Worm (Caenorhabditis elegans) whole organism, L1 larva: ENCODE results near the gene ani-3.

Experiments
- F16B12.6 ChIP-seq: fragments of 150-350 bp; optimal IDR thresholded peaks from 2 replicates; lab custom pipeline; 2014; ENCODE audit warnings: missing biosample characterization, missing genetic modification characterization
- aha-1 ChIP-seq: fragments of 150-350 bp; optimal IDR thresholded peaks from 2 replicates; lab custom pipeline; 2014; ENCODE audit warnings: missing biosample characterization, missing genetic modification characterization
- aly-2 ChIP-seq: fragments of 150-350 bp; optimal IDR thresholded peaks from 2 replicates; lab custom pipeline; 2014; ENCODE audit warnings: missing biosample characterization, missing genetic modification characterization
- ces-1 ChIP-seq: fragments of 150-350 bp; optimal IDR thresholded peaks from 2 replicates; lab custom pipeline; 2014; ENCODE audit warnings: missing biosample characterization, missing genetic modification reagents, missing genetic modification characterization
- dpl-1 ChIP-seq, 3 experiments: fragments of 150-350 bp in 2 of 3; sonication (generic microtip) in 1 of 3; optimal IDR thresholded peaks; 2 replicates each; lab custom pipeline; 2014 to 2017; ENCODE audit warnings: missing biosample characterization in 3 of 3, missing genetic modification characterization in 3 of 3, missing genetic modification reagents in 3 of 3
- efl-1 ChIP-seq, 4 experiments: fragments of 150-350 bp; optimal IDR thresholded peaks in 3 of 4; peaks in 1 of 4; 1 replicate in 1 of 4; 2 replicates in 3 of 4; lab custom pipeline; 2014; ENCODE audit warnings: missing biosample characterization in 2 of 4, missing genetic modification characterization in 2 of 4, missing genetic modification reagents in 2 of 4
- efl-3 ChIP-seq: fragments of 200-800 bp; sonication (Bioruptor generic); optimal IDR thresholded peaks from 2 replicates; lab custom pipeline; 2018; ENCODE audit warnings: mild to moderate bottlenecking, missing genetic modification characterization, missing compliant biosample characterization
- egl-13 ChIP-seq: sonication (generic microtip); optimal IDR thresholded peaks from 2 replicates; lab custom pipeline; 2016; ENCODE audit warnings: missing genotype, missing genetic modification reagents, missing genetic modification characterization, missing compliant biosample characterization
- egl-27 ChIP-seq, 2 experiments: fragments of 150-350 bp in 1 of 2; sonication (generic microtip); optimal IDR thresholded peaks; 3 replicates each; lab custom pipeline; 2017 to 2018; ENCODE audit warnings: missing biosample characterization in 2 of 2, missing genetic modification characterization in 2 of 2, missing genetic modification reagents in 2 of 2
- elt-2 ChIP-seq: sonication (generic microtip); optimal IDR thresholded peaks from 2 replicates; lab custom pipeline; 2016; ENCODE audit warnings: missing genetic modification characterization, mild to moderate bottlenecking, inconsistent platforms, missing compliant biosample characterization, missing genetic modification reagents
- fkh-4 ChIP-seq: sonication (generic microtip); optimal IDR thresholded peaks from 2 replicates; lab custom pipeline; 2016; ENCODE audit warnings: missing compliant biosample characterization, missing genetic modification characterization, borderline replicate concordance
- fos-1 ChIP-seq: fragments of 150-350 bp; optimal IDR thresholded peaks from 2 replicates; lab custom pipeline; 2014; ENCODE audit warnings: missing biosample characterization, missing genetic modification characterization
- hlh-4 ChIP-seq: sonication (generic microtip); optimal IDR thresholded peaks from 2 replicates; lab custom pipeline; 2016; ENCODE audit warnings: mild to moderate bottlenecking, missing genetic modification characterization, missing compliant biosample characterization
- lin-13 ChIP-seq: fragments of 150-350 bp; optimal IDR thresholded peaks from 2 replicates; lab custom pipeline; 2014; ENCODE audit warnings: missing biosample characterization, missing genetic modification reagents, missing genetic modification characterization
- lin-35 ChIP-seq, 2 experiments: fragments of 150-350 bp; optimal IDR thresholded peaks; 2 replicates each; lab custom pipeline; 2014; ENCODE audit warnings: missing biosample characterization in 2 of 2, missing genetic modification characterization in 2 of 2, missing genetic modification reagents in 2 of 2
- mef-2 ChIP-seq: fragments of 150-350 bp; optimal IDR thresholded peaks from 2 replicates; lab custom pipeline; 2014; ENCODE audit warnings: missing biosample characterization, missing genetic modification characterization
- mep-1 ChIP-seq: fragments of 150-350 bp; optimal IDR thresholded peaks from 2 replicates; lab custom pipeline; 2014; ENCODE audit warnings: missing biosample characterization, missing genetic modification characterization
- nhr-11 ChIP-seq: fragments of 150-350 bp; optimal IDR thresholded peaks from 2 replicates; lab custom pipeline; 2014; ENCODE audit warnings: missing biosample characterization, missing genetic modification characterization
- nhr-20 ChIP-seq: sonication (generic microtip); optimal IDR thresholded peaks from 2 replicates; lab custom pipeline; 2016; ENCODE audit warnings: mild to moderate bottlenecking, missing genetic modification characterization, missing compliant biosample characterization
- nhr-237 ChIP-seq: fragments of 150-350 bp; optimal IDR thresholded peaks from 2 replicates; lab custom pipeline; 2014; ENCODE audit warnings: missing biosample characterization, missing genetic modification characterization
- nhr-28 ChIP-seq: fragments of 150-350 bp; optimal IDR thresholded peaks from 2 replicates; lab custom pipeline; 2014; ENCODE audit warnings: missing biosample characterization, missing genetic modification characterization
- nhr-47 ChIP-seq: sonication (generic microtip); optimal IDR thresholded peaks from 2 replicates; lab custom pipeline; 2016; ENCODE audit warnings: mild to moderate bottlenecking, missing genetic modification characterization, moderate library complexity, missing compliant biosample characterization
- nhr-71 ChIP-seq: sonication (generic microtip); optimal IDR thresholded peaks from 2 replicates; lab custom pipeline; 2016; ENCODE audit warnings: mild to moderate bottlenecking, missing genetic modification characterization, moderate library complexity, missing compliant biosample characterization
- nhr-85 ChIP-seq: sonication (generic microtip); peaks from one replicate; lab custom pipeline; 2016; ENCODE audit warnings: missing genetic modification characterization, inconsistent platforms, missing compliant biosample characterization
- skn-1 ChIP-seq: fragments of 150-350 bp; optimal IDR thresholded peaks from 2 replicates; lab custom pipeline; 2014; ENCODE audit warnings: missing biosample characterization, missing genetic modification characterization
- sox-4 ChIP-seq: sonication (generic microtip); optimal IDR thresholded peaks from 2 replicates; lab custom pipeline; 2016; ENCODE audit warnings: missing genetic modification characterization, missing compliant biosample characterization
- sup-37 ChIP-seq: fragments of 200-800 bp; sonication (Bioruptor generic); optimal IDR thresholded peaks from 2 replicates; lab custom pipeline; 2018; ENCODE audit warnings: mild to moderate bottlenecking, missing genetic modification characterization, missing compliant biosample characterization
- tbx-2 ChIP-seq: sonication (generic microtip); optimal IDR thresholded peaks from 2 replicates; lab custom pipeline; 2016; ENCODE audit warnings: missing genetic modification characterization, missing compliant biosample characterization
- unc-130 ChIP-seq: fragments of 150-350 bp; optimal IDR thresholded peaks from 2 replicates; lab custom pipeline; 2017; ENCODE audit warnings: missing biosample characterization, missing genetic modification characterization, inconsistent platforms
- unc-30 ChIP-seq: sonication (generic microtip); optimal IDR thresholded peaks from 2 replicates; lab custom pipeline; 2017; ENCODE audit warnings: missing biosample characterization, missing genetic modification characterization
- xbp-1 ChIP-seq: sonication (generic microtip); optimal IDR thresholded peaks from 2 replicates; lab custom pipeline; 2016; ENCODE audit warnings: missing genetic modification characterization, missing compliant biosample characterization
- zag-1 ChIP-seq: fragments of 150-350 bp; optimal IDR thresholded peaks from 2 replicates; lab custom pipeline; 2014; ENCODE audit warnings: missing biosample characterization, missing genetic modification characterization
- ztf-11 ChIP-seq, 2 experiments: sonication (generic microtip); optimal IDR thresholded peaks; 2 replicates each; lab custom pipeline; 2016 to 2017; ENCODE audit warnings: missing genetic modification characterization in 2 of 2, missing biosample characterization in 1 of 2, missing compliant biosample characterization in 1 of 2
- ztf-4 ChIP-seq: fragments of 150-350 bp; optimal IDR thresholded peaks from 2 replicates; lab custom pipeline; 2014; ENCODE audit warnings: missing biosample characterization, missing genetic modification characterization

ani-3 gene

DNA sequence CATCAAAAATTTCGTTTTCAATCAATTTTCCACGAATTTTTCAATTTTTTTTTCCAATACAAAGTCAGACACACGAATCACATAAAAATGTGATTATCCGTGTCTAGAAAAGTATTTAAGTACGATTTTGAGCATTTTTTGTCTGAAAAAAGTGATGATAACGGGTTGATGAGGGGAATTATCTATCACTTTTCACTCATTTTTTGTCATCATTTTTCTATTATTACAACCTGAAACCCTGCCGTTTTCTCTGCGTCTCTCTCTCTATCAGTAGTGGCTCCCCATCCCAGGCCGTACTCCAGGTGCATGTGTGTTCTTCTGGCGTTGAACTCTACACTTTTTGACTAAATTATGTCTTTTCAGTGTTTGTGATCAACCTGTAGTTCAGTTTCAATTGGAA lies 25.2 kb upstream of the ani-3 start:
- TF ChIP-seq efl-1 (optimal IDR thresholded peaks at IDR 0.05; lab: Kevin White, UChicago) (no peak), efl-1 (GFP tag; optimal IDR thresholded peaks at IDR 0.05 in 1 of 2; lab: Kevin White, UChicago) (peak in 1 of 2 experiments; percentile 31), elt-2 (tag; lab: Kevin White, UChicago) (peak; percentile 65), tbx-2 (tag; lab: Kevin White, UChicago) (no peak), nhr-11 (no peak), skn-1 (tag; lab: Kevin White, UChicago) (peak; percentile 72), lin-35 (GFP tag; optimal IDR thresholded peaks at IDR 0.05; lab: Kevin White, UChicago) (peak in 1 of 2 experiments; percentile 9)

DNA sequence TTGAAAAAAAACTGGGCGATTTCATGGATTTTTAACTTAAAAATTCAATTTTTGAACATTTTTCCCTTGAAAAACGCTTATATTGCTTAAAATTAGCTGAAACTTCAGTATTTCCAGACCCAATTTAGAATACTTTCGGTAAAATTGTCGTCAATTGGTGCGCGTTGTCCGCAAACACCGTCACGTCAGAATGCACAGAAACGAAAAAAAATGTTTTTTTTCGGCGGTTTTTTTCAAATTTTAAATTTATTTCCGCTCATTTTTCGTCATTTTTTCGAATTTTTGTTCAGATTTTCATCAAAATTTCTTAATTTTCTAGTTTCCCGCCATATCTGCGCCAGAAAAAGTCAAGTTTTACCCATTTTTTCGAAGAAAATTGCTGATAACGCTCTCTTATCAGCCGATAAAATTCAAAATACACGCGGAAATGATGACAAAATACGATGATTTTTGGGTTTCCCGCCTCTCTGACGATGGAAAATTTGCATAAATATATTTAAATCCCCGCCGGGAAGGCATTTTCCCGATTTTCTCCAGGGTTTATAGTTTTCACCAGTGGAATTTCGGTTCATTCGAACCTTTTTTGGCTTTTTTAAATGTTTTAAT lies 24.1 kb upstream of the ani-3 start:
- no peak for TF ChIP-seq xbp-1 (tag; lab: Kevin White, UChicago)
- TF ChIP-seq lin-35 (GFP tag; optimal IDR thresholded peaks at IDR 0.05; lab: Kevin White, UChicago): peak in 1 of 2 experiments; percentile 25
- peak; percentile 29 to 60 (median 33) for TF ChIP-seq dpl-1 (GFP tag; optimal IDR thresholded peaks at IDR 0.05; lab: Kevin White, UChicago)
- TF ChIP-seq ztf-4 (tag; lab: Kevin White, UChicago): no peak
- TF ChIP-seq fos-1 (tag; lab: Kevin White, UChicago): no peak
- peak; percentile 12 for TF ChIP-seq elt-2 (tag; lab: Kevin White, UChicago)
- peak; percentile 70 to 81 for TF ChIP-seq efl-1 (optimal IDR thresholded peaks at IDR 0.05; lab: Kevin White, UChicago)
- TF ChIP-seq efl-1 (GFP tag; optimal IDR thresholded peaks at IDR 0.05 in 1 of 2; lab: Kevin White, UChicago): peak; percentile 73 to 95
- peak; percentile 64 for TF ChIP-seq F16B12.6 (tag; lab: Kevin White, UChicago)

DNA sequence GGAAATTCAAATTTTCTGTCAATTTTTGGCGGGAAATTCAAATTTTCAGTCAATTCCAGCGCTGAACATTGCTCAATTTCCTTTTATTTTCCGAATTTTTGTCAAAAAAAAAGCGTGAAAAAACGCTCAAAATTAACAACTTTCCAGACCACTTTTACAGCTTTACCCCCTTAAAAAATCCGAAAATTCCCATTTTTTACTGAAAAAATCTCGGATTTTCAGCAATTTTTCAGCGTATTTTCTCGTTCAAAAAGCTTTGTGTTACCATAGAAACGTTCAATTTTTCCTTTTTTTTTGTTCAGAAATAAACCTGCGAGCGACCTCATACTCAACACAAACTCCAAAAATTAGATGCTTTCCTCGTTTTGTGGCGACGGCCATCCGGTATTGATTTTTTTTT lies 23.0 kb upstream of the ani-3 start, which contains the start of gene mrp-7:
Gene mrp-7, plus strand, starts transcription at position 301 of the 400 bp plus-strand sequence.
- TF ChIP-seq nhr-28 (tag; lab: Kevin White, UChicago): no peak

DNA sequence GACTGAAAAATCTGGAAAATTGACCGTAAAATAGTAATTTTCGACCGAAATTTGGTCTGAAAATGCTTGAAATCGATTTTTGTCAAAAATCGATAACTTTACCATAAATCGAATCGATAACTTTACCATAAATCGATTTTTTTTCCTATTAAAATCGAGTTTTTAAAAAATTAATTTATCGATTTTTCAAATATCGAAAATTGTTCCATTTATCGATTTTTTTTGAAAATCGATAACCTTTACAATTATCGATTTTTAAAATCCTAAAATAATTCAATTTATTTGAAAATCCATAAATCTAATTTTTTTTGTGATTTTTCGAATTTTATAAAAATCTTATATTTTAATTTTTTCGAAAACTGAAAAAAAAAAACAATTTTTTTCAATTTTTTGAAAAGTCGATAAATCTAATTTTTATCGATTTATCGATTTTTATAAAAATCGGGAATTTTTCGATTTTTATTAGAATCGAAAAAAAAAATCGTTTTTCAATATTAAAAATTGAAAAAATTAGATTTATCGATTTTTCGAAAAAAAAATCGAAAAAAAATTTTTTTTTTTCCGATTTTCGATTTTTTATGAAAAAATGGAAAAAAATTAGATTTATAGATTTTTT lies 6.2 kb upstream of the ani-3 start:
- no peak for TF ChIP-seq egl-27 (tag; optimal IDR thresholded peaks at IDR 0.05; lab: Kevin White, UChicago)
- TF ChIP-seq nhr-20: no peak
- TF ChIP-seq nhr-85 (tag; lab: Kevin White, UChicago): no peak
- TF ChIP-seq, all 84 proteins: peak for 0

DNA sequence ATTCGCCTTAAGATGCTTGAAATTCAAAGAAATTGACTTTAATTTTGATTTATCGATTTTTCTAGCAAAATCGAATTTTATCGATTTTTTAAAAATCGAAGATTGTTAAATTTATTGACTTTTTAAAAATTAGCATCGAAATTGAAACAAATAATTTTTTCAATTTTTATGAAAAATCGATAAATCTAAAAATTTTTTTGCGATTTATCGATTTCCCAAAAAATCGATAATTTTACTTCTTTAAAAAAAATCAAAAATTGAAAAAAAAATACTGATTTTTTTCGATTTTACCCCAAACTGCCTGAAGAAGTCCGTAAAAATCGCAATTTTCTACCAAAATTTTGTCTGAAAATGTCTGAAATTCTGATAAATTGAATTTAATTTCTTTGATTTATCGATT lies 5.6 kb upstream of the ani-3 start:
- TF ChIP-seq tbx-2 (tag; lab: Kevin White, UChicago) (no peak), skn-1 (tag; lab: Kevin White, UChicago) (no peak), ces-1 (GFP tag; lab: Kevin White, UChicago) (no peak), aha-1 (tag; lab: Kevin White, UChicago) (no peak), mef-2 (tag; lab: Kevin White, UChicago) (no peak), mep-1 (tag; lab: Kevin White, UChicago) (no peak), sup-37 (GFP tag; lab: Kevin White, UChicago) (no peak)

DNA sequence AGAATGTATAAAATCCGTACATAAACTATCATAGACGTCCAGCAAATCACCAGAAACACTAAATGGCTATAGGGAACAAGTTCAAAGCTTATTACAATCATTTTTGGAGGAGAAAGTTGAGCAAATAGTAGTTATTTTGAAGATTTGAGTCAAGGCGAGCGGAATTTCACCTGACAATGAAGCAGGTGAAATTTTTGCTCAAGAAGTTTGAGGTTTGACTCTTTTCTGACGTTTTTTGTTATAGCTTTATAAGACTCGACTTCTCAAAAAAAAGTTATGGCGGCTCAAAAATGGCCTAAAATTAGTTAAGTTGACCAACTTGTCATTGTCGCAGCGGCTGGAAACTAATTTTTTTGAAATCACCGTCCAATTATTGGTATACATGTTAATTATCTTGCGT lies 11.3 kb downstream of the ani-3 start, which contains the start of gene srv-3:
Gene srv-3, minus strand, starts transcription at position 101 of the 400 bp plus-strand sequence.
- no peak for TF ChIP-seq nhr-11
- no peak for TF ChIP-seq nhr-237 (tag; lab: Kevin White, UChicago)
- no peak for TF ChIP-seq fkh-4 (tag; lab: Kevin White, UChicago)
- TF ChIP-seq lin-13 (GFP tag; lab: Kevin White, UChicago): no peak
- no peak for TF ChIP-seq F16B12.6 (tag; lab: Kevin White, UChicago)
- no peak for TF ChIP-seq ztf-11 (tag; optimal IDR thresholded peaks at IDR 0.05; lab: Kevin White, UChicago)
- TF ChIP-seq sox-4 (tag; lab: Kevin White, UChicago): no peak
- TF ChIP-seq hlh-4 (tag; lab: Kevin White, UChicago): no peak
- TF ChIP-seq zag-1: no peak
- TF ChIP-seq unc-130 (tag; lab: Kevin White, UChicago): no peak
- no peak for TF ChIP-seq nhr-47 (tag; lab: Kevin White, UChicago)
- no peak for TF ChIP-seq efl-3
- no peak for TF ChIP-seq egl-13
- TF ChIP-seq aly-2 (tag; lab: Kevin White, UChicago): no peak
- TF ChIP-seq nhr-71 (tag; lab: Kevin White, UChicago): no peak
- TF ChIP-seq unc-30 (tag; lab: Kevin White, UChicago): no peak
